Worm (Caenorhabditis elegans) whole organism, L1 larva: ENCODE measurements around the gene spv-1.
A peak's percentile ranks its signal among the peaks of the same experiment; 100 is the strongest.

Experiments
- C16A3.4 ChIP-seq: fragments of 150-350 bp; optimal IDR thresholded peaks from 2 replicates; lab custom pipeline; 2014; ENCODE audit warnings: missing biosample characterization, missing genetic modification characterization
- Y116A8C.19 ChIP-seq: sonication (generic microtip); optimal IDR thresholded peaks from 2 replicates; lab custom pipeline; 2016; ENCODE audit warnings: missing compliant biosample characterization, missing genetic modification characterization, borderline replicate concordance
- aha-1 ChIP-seq: fragments of 150-350 bp; optimal IDR thresholded peaks from 2 replicates; lab custom pipeline; 2014; ENCODE audit warnings: missing biosample characterization, missing genetic modification characterization
- alr-1 ChIP-seq: fragments of 200-800 bp; sonication (Bioruptor generic); optimal IDR thresholded peaks from 2 replicates; lab custom pipeline; 2018; ENCODE audit warnings: borderline replicate concordance, mild to moderate bottlenecking, missing genetic modification characterization, missing compliant biosample characterization
- ama-1 ChIP-seq: fragments of 150-350 bp; optimal IDR thresholded peaks from 2 replicates; lab custom pipeline; 2014
- blmp-1 ChIP-seq: fragments of 150-350 bp; optimal IDR thresholded peaks from 2 replicates; lab custom pipeline; 2014; ENCODE audit warnings: missing biosample characterization, missing genetic modification characterization
- ceh-63 ChIP-seq: fragments of 200-800 bp; sonication (Bioruptor generic); optimal IDR thresholded peaks from 2 replicates; lab custom pipeline; 2018; ENCODE audit warnings: mild to moderate bottlenecking, missing genetic modification characterization, missing compliant biosample characterization
- ceh-88 ChIP-seq: fragments of 200-800 bp; sonication (Bioruptor generic); IDR thresholded peaks from 2 replicates; pipeline ENCODE4 v1.3.6; 2022; ENCODE audit warnings: missing genetic modification characterization, missing compliant biosample characterization
- dpl-1 ChIP-seq, 3 experiments: fragments of 150-350 bp in 2 of 3; sonication (generic microtip) in 1 of 3; optimal IDR thresholded peaks; 2 replicates each; lab custom pipeline; 2014 to 2017; ENCODE audit warnings: missing biosample characterization in 3 of 3, missing genetic modification characterization in 3 of 3, missing genetic modification reagents in 3 of 3
- efl-1 ChIP-seq, 4 experiments: fragments of 150-350 bp; optimal IDR thresholded peaks in 3 of 4; peaks in 1 of 4; 1 replicate in 1 of 4; 2 replicates in 3 of 4; lab custom pipeline; 2014; ENCODE audit warnings: missing biosample characterization in 2 of 4, missing genetic modification characterization in 2 of 4, missing genetic modification reagents in 2 of 4
- efl-3 ChIP-seq: fragments of 200-800 bp; sonication (Bioruptor generic); optimal IDR thresholded peaks from 2 replicates; lab custom pipeline; 2018; ENCODE audit warnings: mild to moderate bottlenecking, missing genetic modification characterization, missing compliant biosample characterization
- elt-2 ChIP-seq: sonication (generic microtip); optimal IDR thresholded peaks from 2 replicates; lab custom pipeline; 2016; ENCODE audit warnings: missing genetic modification characterization, mild to moderate bottlenecking, inconsistent platforms, missing compliant biosample characterization, missing genetic modification reagents
- ets-5 ChIP-seq: fragments of 200-800 bp; sonication (Bioruptor generic); IDR thresholded peaks from 2 replicates; pipeline ENCODE4 v1.3.6; 2022; ENCODE audit warnings: missing genetic modification characterization, missing compliant biosample characterization
- fkh-4 ChIP-seq: sonication (generic microtip); optimal IDR thresholded peaks from 2 replicates; lab custom pipeline; 2016; ENCODE audit warnings: missing compliant biosample characterization, missing genetic modification characterization, borderline replicate concordance
- grh-1 ChIP-seq: fragments of 200-800 bp; sonication (Bioruptor generic); IDR thresholded peaks from 2 replicates; pipeline ENCODE4 v1.3.6; 2022; ENCODE audit warnings: missing genetic modification reagents, missing genetic modification characterization, missing compliant biosample characterization
- hlh-17 ChIP-seq: fragments of 200-800 bp; sonication (Bioruptor generic); optimal IDR thresholded peaks from 2 replicates; lab custom pipeline; 2018; ENCODE audit warnings: missing genetic modification characterization, mild to moderate bottlenecking, missing compliant biosample characterization, moderate library complexity, borderline replicate concordance
- hlh-4 ChIP-seq: sonication (generic microtip); optimal IDR thresholded peaks from 2 replicates; lab custom pipeline; 2016; ENCODE audit warnings: mild to moderate bottlenecking, missing genetic modification characterization, missing compliant biosample characterization
- irx-1 ChIP-seq: sonication (generic microtip); optimal IDR thresholded peaks from 2 replicates; lab custom pipeline; 2016; ENCODE audit warnings: missing genetic modification characterization, missing compliant biosample characterization
- isw-1 ChIP-seq: fragments of 200-800 bp; sonication (Bioruptor generic); IDR thresholded peaks from 2 replicates; pipeline ENCODE4 v1.3.6; 2022; ENCODE audit warnings: missing genetic modification characterization, missing compliant biosample characterization
- jun-1 ChIP-seq: fragments of 150-350 bp; optimal IDR thresholded peaks from 2 replicates; lab custom pipeline; 2014; ENCODE audit warnings: missing biosample characterization, missing genetic modification reagents, missing genetic modification characterization
- lin-13 ChIP-seq: fragments of 150-350 bp; optimal IDR thresholded peaks from 2 replicates; lab custom pipeline; 2014; ENCODE audit warnings: missing biosample characterization, missing genetic modification reagents, missing genetic modification characterization
- lin-14 ChIP-seq: fragments of 200-800 bp; sonication (Bioruptor generic); optimal IDR thresholded peaks from 2 replicates; lab custom pipeline; 2018; ENCODE audit warnings: mild to moderate bottlenecking, missing genetic modification characterization, moderate library complexity, missing compliant biosample characterization
- lin-15B ChIP-seq: fragments of 150-350 bp; sonication (generic microtip); optimal IDR thresholded peaks from 3 replicates; lab custom pipeline; 2014; ENCODE audit warnings: missing biosample characterization, missing genetic modification characterization
- lin-35 ChIP-seq, 2 experiments: fragments of 150-350 bp; optimal IDR thresholded peaks; 2 replicates each; lab custom pipeline; 2014; ENCODE audit warnings: missing biosample characterization in 2 of 2, missing genetic modification characterization in 2 of 2, missing genetic modification reagents in 2 of 2
- lin-39 ChIP-seq: fragments of 150-350 bp; optimal IDR thresholded peaks from 2 replicates; lab custom pipeline; 2014; ENCODE audit warnings: missing biosample characterization, missing genetic modification reagents, missing genetic modification characterization
- lir-3 ChIP-seq: sonication (generic microtip); optimal IDR thresholded peaks from 2 replicates; lab custom pipeline; 2016; ENCODE audit warnings: mild to moderate bottlenecking, missing genetic modification characterization, moderate library complexity, missing compliant biosample characterization; ENCODE audit not compliant: poor library complexity
- lsy-2 ChIP-seq, 2 experiments: fragments of 150-350 bp; optimal IDR thresholded peaks; 2 replicates each; lab custom pipeline; 2014; ENCODE audit warnings: missing biosample characterization in 2 of 2, missing genetic modification characterization in 2 of 2
- mdl-1 ChIP-seq, 2 experiments: fragments of 150-350 bp; optimal IDR thresholded peaks; 2 replicates each; lab custom pipeline; 2014 to 2017; ENCODE audit warnings: missing biosample characterization in 2 of 2, missing genetic modification characterization in 2 of 2, inconsistent platforms in 1 of 2
- mep-1 ChIP-seq: fragments of 150-350 bp; optimal IDR thresholded peaks from 2 replicates; lab custom pipeline; 2014; ENCODE audit warnings: missing biosample characterization, missing genetic modification characterization
- nhr-19 ChIP-seq: fragments of 200-800 bp; sonication (Bioruptor generic); conservative IDR thresholded peaks from 2 replicates; pipeline ENCODE4 v1.3.6; 2022; ENCODE audit warnings: missing genetic modification characterization, missing compliant biosample characterization
- nhr-20 ChIP-seq: sonication (generic microtip); optimal IDR thresholded peaks from 2 replicates; lab custom pipeline; 2016; ENCODE audit warnings: mild to moderate bottlenecking, missing genetic modification characterization, missing compliant biosample characterization
- nhr-76 ChIP-seq: sonication (generic microtip); optimal IDR thresholded peaks from 2 replicates; lab custom pipeline; 2017; ENCODE audit warnings: missing biosample characterization, missing genetic modification characterization
- nhr-84 ChIP-seq: sonication (generic microtip); optimal IDR thresholded peaks from 2 replicates; lab custom pipeline; 2017; ENCODE audit warnings: missing biosample characterization, missing genetic modification characterization
- nhr-85 ChIP-seq: sonication (generic microtip); peaks from one replicate; lab custom pipeline; 2016; ENCODE audit warnings: missing genetic modification characterization, inconsistent platforms, missing compliant biosample characterization
- nhr-90 ChIP-seq: sonication (generic microtip); optimal IDR thresholded peaks from 2 replicates; lab custom pipeline; 2016; ENCODE audit warnings: mild to moderate bottlenecking, missing genetic modification characterization, missing compliant biosample characterization; ENCODE audit not compliant: poor library complexity
- pax-3 ChIP-seq: fragments of 200-800 bp; sonication (Bioruptor generic); optimal IDR thresholded peaks from 2 replicates; lab custom pipeline; 2018; ENCODE audit warnings: mild to moderate bottlenecking, missing genetic modification characterization, moderate library complexity, missing compliant biosample characterization
- pqm-1 ChIP-seq: sonication (generic microtip); optimal IDR thresholded peaks from 3 replicates; lab custom pipeline; 2017; ENCODE audit warnings: missing biosample characterization, missing genetic modification characterization
- skn-1 ChIP-seq: fragments of 150-350 bp; optimal IDR thresholded peaks from 2 replicates; lab custom pipeline; 2014; ENCODE audit warnings: missing biosample characterization, missing genetic modification characterization
- snpc-4 ChIP-seq: fragments of 150-350 bp; optimal IDR thresholded peaks from 2 replicates; lab custom pipeline; 2014; ENCODE audit warnings: missing biosample characterization, missing genetic modification characterization
- snu-23 ChIP-seq: sonication (generic microtip); optimal IDR thresholded peaks from 2 replicates; lab custom pipeline; 2016; ENCODE audit warnings: missing genetic modification characterization, missing compliant biosample characterization
- sptf-1 ChIP-seq: fragments of 150-350 bp; optimal IDR thresholded peaks from 2 replicates; lab custom pipeline; 2014; ENCODE audit warnings: missing biosample characterization, missing genetic modification characterization
- sup-37 ChIP-seq: fragments of 200-800 bp; sonication (Bioruptor generic); optimal IDR thresholded peaks from 2 replicates; lab custom pipeline; 2018; ENCODE audit warnings: mild to moderate bottlenecking, missing genetic modification characterization, missing compliant biosample characterization
- tlp-1 ChIP-seq: fragments of 150-350 bp; optimal IDR thresholded peaks from 2 replicates; lab custom pipeline; 2014; ENCODE audit warnings: missing biosample characterization, missing genetic modification characterization
- unc-62 ChIP-seq: fragments of 150-350 bp; optimal IDR thresholded peaks from 2 replicates; lab custom pipeline; 2014; ENCODE audit warnings: missing biosample characterization, missing genetic modification reagents, missing genetic modification characterization
- unc-98 ChIP-seq: fragments of 200-800 bp; sonication (Bioruptor generic); IDR thresholded peaks from 2 replicates; pipeline ENCODE4 v1.3.6; 2022; ENCODE audit warnings: missing genetic modification characterization, missing compliant biosample characterization
- vab-15 ChIP-seq: sonication (generic microtip); optimal IDR thresholded peaks from 2 replicates; lab custom pipeline; 2017; ENCODE audit warnings: missing genotype, mild to moderate bottlenecking, missing genetic modification characterization, missing compliant biosample characterization
- xbp-1 ChIP-seq: sonication (generic microtip); optimal IDR thresholded peaks from 2 replicates; lab custom pipeline; 2016; ENCODE audit warnings: missing genetic modification characterization, missing compliant biosample characterization
- zag-1 ChIP-seq: fragments of 150-350 bp; optimal IDR thresholded peaks from 2 replicates; lab custom pipeline; 2014; ENCODE audit warnings: missing biosample characterization, missing genetic modification characterization
- ztf-11 ChIP-seq, 2 experiments: sonication (generic microtip); optimal IDR thresholded peaks; 2 replicates each; lab custom pipeline; 2016 to 2017; ENCODE audit warnings: missing genetic modification characterization in 2 of 2, missing biosample characterization in 1 of 2, missing compliant biosample characterization in 1 of 2
- ztf-4 ChIP-seq: fragments of 150-350 bp; optimal IDR thresholded peaks from 2 replicates; lab custom pipeline; 2014; ENCODE audit warnings: missing biosample characterization, missing genetic modification characterization

Gene spv-1

DNA sequence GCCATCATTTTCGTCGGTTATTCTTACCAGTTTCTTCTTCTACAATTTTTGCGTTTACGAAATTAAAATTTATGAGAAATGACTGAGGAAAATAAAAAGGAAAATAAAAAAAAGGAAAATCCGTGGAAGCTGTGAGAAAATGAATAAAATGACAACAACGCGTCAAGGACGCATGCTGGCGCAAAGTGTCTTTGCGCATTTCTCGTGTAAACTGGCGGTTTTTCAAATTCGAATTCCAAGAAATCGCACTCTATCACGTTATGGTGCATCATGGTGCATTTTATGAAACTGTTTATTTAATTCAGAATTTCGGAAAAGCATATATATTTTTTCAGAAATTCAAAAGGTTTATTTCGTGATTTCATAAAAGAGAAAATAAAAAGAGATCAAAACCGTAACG lies 16.7 kb upstream of the spv-1 start, which contains the start of gene dbt-1 (continued):
- no peak for TF ChIP-seq unc-62
- peak; percentile 92 for TF ChIP-seq grh-1 (GFP tag; lab: Robert Waterston, UW)
- no peak for TF ChIP-seq hlh-17 (GFP tag; lab: Kevin White, UChicago)
- TF ChIP-seq ets-5 (GFP tag; lab: Robert Waterston, UW) = no peak
- peak in 1 of 2 experiments; percentile 56 for TF ChIP-seq ztf-11 (tag; optimal IDR thresholded peaks at IDR 0.05; lab: Kevin White, UChicago)
- TF ChIP-seq ztf-4 (tag; lab: Kevin White, UChicago) = peak; percentile 47
- peak; percentile 81 for TF ChIP-seq lin-13
- peak; percentile 90 for TF ChIP-seq irx-1 (tag; lab: Kevin White, UChicago)
- TF ChIP-seq pqm-1 (tag; lab: Kevin White, UChicago) = no peak
- peak; percentile 89 for TF ChIP-seq isw-1

DNA sequence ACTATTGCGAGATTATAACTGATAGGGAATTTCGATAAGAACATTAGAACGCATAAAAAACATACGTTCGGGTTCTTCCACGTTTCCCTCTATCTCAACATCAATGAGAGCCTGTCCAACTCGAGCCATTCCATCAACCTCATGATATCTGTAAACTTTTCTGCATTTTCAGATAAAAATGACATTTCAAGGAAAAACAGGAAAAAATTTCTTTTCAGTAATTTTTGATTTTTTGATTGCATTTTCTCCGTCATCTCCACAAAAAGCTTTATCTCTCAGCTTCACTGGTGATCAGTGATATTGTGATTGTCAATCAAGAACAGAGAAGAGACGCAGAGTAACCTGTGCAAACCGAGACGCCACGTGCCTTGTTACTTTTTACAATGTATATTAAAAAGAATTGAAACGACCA lies 15.8 kb upstream of the spv-1 start:
- no peak for TF ChIP-seq ceh-63
- no peak for TF ChIP-seq nhr-90 (tag; lab: Kevin White, UChicago)
- no peak for TF ChIP-seq nhr-85 (tag; lab: Kevin White, UChicago)
- TF ChIP-seq lir-3 (tag; lab: Kevin White, UChicago) = no peak
- TF ChIP-seq vab-15 = no peak
- no peak for TF ChIP-seq zag-1 (tag; lab: Kevin White, UChicago)
- TF ChIP-seq ceh-88 (GFP tag; lab: Robert Waterston, UW) = no peak
- no peak for TF ChIP-seq lin-15B (tag; lab: Kevin White, UChicago)
- TF ChIP-seq pqm-1 (tag; lab: Kevin White, UChicago) = no peak
- TF ChIP-seq nhr-76 = no peak
- no peak for TF ChIP-seq irx-1 (tag; lab: Kevin White, UChicago)
- no peak for TF ChIP-seq grh-1 (GFP tag; lab: Robert Waterston, UW)
- TF ChIP-seq lin-35 (GFP tag; optimal IDR thresholded peaks at IDR 0.05; lab: Kevin White, UChicago) = peak in 1 of 2 experiments; percentile 28
- TF ChIP-seq snu-23 (GFP tag; lab: Kevin White, UChicago) = no peak
- no peak for TF ChIP-seq jun-1 (tag; lab: Kevin White, UChicago)
- TF ChIP-seq skn-1 (tag; lab: Kevin White, UChicago) = no peak
- no peak for TF ChIP-seq ets-5 (GFP tag; lab: Robert Waterston, UW)
- TF ChIP-seq snpc-4 = no peak
- peak in 1 of 2 experiments; percentile 18 for TF ChIP-seq lsy-2 (tag; optimal IDR thresholded peaks at IDR 0.05; lab: Kevin White, UChicago)
- TF ChIP-seq hlh-17 (GFP tag; lab: Kevin White, UChicago) = no peak
- TF ChIP-seq xbp-1 (tag; lab: Kevin White, UChicago) = no peak
- TF ChIP-seq lin-14 (GFP tag; lab: Kevin White, UChicago) = peak; percentile 9
- peak; percentile 36 for TF ChIP-seq elt-2 (tag; lab: Kevin White, UChicago)
- TF ChIP-seq efl-3 = no peak
- TF ChIP-seq nhr-84 = no peak
- TF ChIP-seq alr-1 = no peak
- TF ChIP-seq fkh-4 (tag; lab: Kevin White, UChicago) = no peak
- TF ChIP-seq sup-37 (GFP tag; lab: Kevin White, UChicago) = no peak
- TF ChIP-seq tlp-1 (tag; lab: Kevin White, UChicago) = no peak
- TF ChIP-seq Y116A8C.19 (tag; lab: Kevin White, UChicago) = no peak
- no peak for TF ChIP-seq sptf-1
- TF ChIP-seq mep-1 (tag; lab: Kevin White, UChicago) = peak; percentile 20
- TF ChIP-seq hlh-4 (tag; lab: Kevin White, UChicago) = no peak
- TF ChIP-seq lin-39 (tag; lab: Kevin White, UChicago) = no peak
- peak in 1 of 2 experiments; percentile 16 for TF ChIP-seq efl-1 (optimal IDR thresholded peaks at IDR 0.05; lab: Kevin White, UChicago)
- peak; percentile 38 to 71 for TF ChIP-seq efl-1 (GFP tag; optimal IDR thresholded peaks at IDR 0.05 in 1 of 2; lab: Kevin White, UChicago)
- no peak for TF ChIP-seq lin-13
- no peak for TF ChIP-seq C16A3.4
- peak; percentile 41 for TF ChIP-seq nhr-20 (tag; lab: Kevin White, UChicago)
- TF ChIP-seq aha-1 (tag; lab: Kevin White, UChicago) = no peak
- peak in 1 of 3 experiments; percentile 6 for TF ChIP-seq dpl-1 (GFP tag; optimal IDR thresholded peaks at IDR 0.05; lab: Kevin White, UChicago)
- TF ChIP-seq pax-3 (tag; lab: Kevin White, UChicago) = no peak
- peak in 1 of 2 experiments; percentile 21 for TF ChIP-seq mdl-1 (tag; optimal IDR thresholded peaks at IDR 0.05; lab: Kevin White, UChicago)
- TF ChIP-seq nhr-19 (GFP tag; lab: Robert Waterston, UW) = peak; percentile 17; the same call in 1 of the 2 replicates
- TF ChIP-seq unc-98 (GFP tag; lab: Robert Waterston, UW) = no peak
- TF ChIP-seq ama-1 = no peak
- no peak for TF ChIP-seq blmp-1 (tag; lab: Kevin White, UChicago)
